Worm (Caenorhabditis elegans): ENCODE measurements around the gene tars-1.

The tars-1 gene

ce11 chrII:11724362-11724761, 28.9 kb upstream of the tars-1 start:
- TF ChIP-seq nhr-11 (tag; optimal IDR thresholded peaks at IDR 0.05) = no peak
- peak; percentile 61 for TF ChIP-seq fkh-10 (GFP tag; optimal IDR thresholded peaks at IDR 0.05)
- no peak for TF ChIP-seq nhr-90 (tag; optimal IDR thresholded peaks at IDR 0.05; ENCODE audit: poor library complexity)
- TF ChIP-seq nhr-28 (tag; optimal IDR thresholded peaks at IDR 0.05) = no peak
- no peak for TF ChIP-seq mab-9 (GFP tag; IDR thresholded peaks at IDR 0.05)
- TF ChIP-seq hlh-4 (tag; optimal IDR thresholded peaks at IDR 0.05) = no peak
- TF ChIP-seq snu-23 (GFP tag; optimal IDR thresholded peaks at IDR 0.05) = peak; percentile 79
- TF ChIP-seq lin-35 (GFP tag; optimal IDR thresholded peaks at IDR 0.05) = peak; percentile 27 to 52
- TF ChIP-seq lin-14 (GFP tag; optimal IDR thresholded peaks at IDR 0.05) = peak; percentile 89
- TF ChIP-seq irx-1 (tag; optimal IDR thresholded peaks at IDR 0.05) = peak; percentile 29
- no peak for TF ChIP-seq ceh-63 (GFP tag; optimal IDR thresholded peaks at IDR 0.05)
- peak; percentile 39 for TF ChIP-seq rnt-1 (tag; optimal IDR thresholded peaks at IDR 0.05)
- no peak for TF ChIP-seq isw-1 (GFP tag; IDR thresholded peaks at IDR 0.05)
- TF ChIP-seq mdl-1 (tag; optimal IDR thresholded peaks at IDR 0.05) = no peak
- no peak for TF ChIP-seq aha-1 (tag; optimal IDR thresholded peaks at IDR 0.05)
- peak; percentile 72 for TF ChIP-seq nhr-71 (tag; optimal IDR thresholded peaks at IDR 0.05)
- no peak for TF ChIP-seq elt-3 (tag; optimal IDR thresholded peaks at IDR 0.05)
- peak in 1 of 3 experiments; percentile 41 for TF ChIP-seq ceh-82 (tag; optimal IDR thresholded peaks at IDR 0.05)
- no peak for TF ChIP-seq fkh-8 (tag; optimal IDR thresholded peaks at IDR 0.05)
- no peak for TF ChIP-seq zag-1 (tag; optimal IDR thresholded peaks at IDR 0.05)
- TF ChIP-seq sox-4 (tag; optimal IDR thresholded peaks at IDR 0.05) = no peak
- TF ChIP-seq skn-1 (tag; optimal IDR thresholded peaks at IDR 0.05) = peak; percentile 14
- no peak for TF ChIP-seq C04F5.9 (tag; optimal IDR thresholded peaks at IDR 0.05)
- TF ChIP-seq unc-86 (tag; optimal IDR thresholded peaks at IDR 0.05) = no peak
- TF ChIP-seq unc-98 (GFP tag; IDR thresholded peaks at IDR 0.05) = no peak
- peak in 2 of 3 experiments; percentile 4 to 41 for TF ChIP-seq dpl-1 (GFP tag; optimal IDR thresholded peaks at IDR 0.05)
- peak; percentile 50 for TF ChIP-seq nhr-47 (tag; optimal IDR thresholded peaks at IDR 0.05)
- TF ChIP-seq nhr-85 (tag) = peak; percentile 57
- TF ChIP-seq ama-1 (optimal IDR thresholded peaks at IDR 0.05) = no peak
- TF ChIP-seq sptf-1 (tag; optimal IDR thresholded peaks at IDR 0.05) = no peak
- TF ChIP-seq fkh-4 (tag; optimal IDR thresholded peaks at IDR 0.05; ENCODE audit: borderline replicate concordance) = no peak
- TF ChIP-seq swsn-7 (tag; optimal IDR thresholded peaks at IDR 0.05) = peak; percentile 51
- peak; percentile 38 for TF ChIP-seq dsc-1 (tag; optimal IDR thresholded peaks at IDR 0.05)
- TF ChIP-seq nhr-20 (tag; optimal IDR thresholded peaks at IDR 0.05) = peak; percentile 77
- TF ChIP-seq Y116A8C.19 (tag; optimal IDR thresholded peaks at IDR 0.05; ENCODE audit: borderline replicate concordance) = no peak
- TF ChIP-seq aly-2 (tag; optimal IDR thresholded peaks at IDR 0.05) = no peak
- TF ChIP-seq hpl-2 (GFP tag; optimal IDR thresholded peaks at IDR 0.05) = no peak
- TF ChIP-seq efl-1 (optimal IDR thresholded peaks at IDR 0.05) = peak; percentile 27 to 38
- TF ChIP-seq efl-1 (GFP tag; optimal IDR thresholded peaks at IDR 0.05 in 1 of 2) = peak in 1 of 2 experiments; percentile 43
- TF ChIP-seq unc-62 (GFP tag; optimal IDR thresholded peaks at IDR 0.05) = no peak
- peak; percentile 1 for TF ChIP-seq ces-1 (GFP tag; optimal IDR thresholded peaks at IDR 0.05)
- TF ChIP-seq nhr-84 (tag; optimal IDR thresholded peaks at IDR 0.05) = no peak
- no peak for TF ChIP-seq C16A3.4 (tag; optimal IDR thresholded peaks at IDR 0.05)
- no peak for TF ChIP-seq pax-3 (tag; optimal IDR thresholded peaks at IDR 0.05)
- no peak for TF ChIP-seq ceh-88 (GFP tag; IDR thresholded peaks at IDR 0.05)
- TF ChIP-seq pag-3 (tag; optimal IDR thresholded peaks at IDR 0.05; ENCODE audit: borderline replicate concordance, insufficient read depth) = no peak
- peak; percentile 44 for TF ChIP-seq xbp-1 (tag; optimal IDR thresholded peaks at IDR 0.05)
- TF ChIP-seq mep-1 (tag; optimal IDR thresholded peaks at IDR 0.05) = peak; percentile 48
- TF ChIP-seq egl-13 (tag; optimal IDR thresholded peaks at IDR 0.05) = peak; percentile 3
- peak; percentile 23 to 44 for TF ChIP-seq lsy-2 (tag; optimal IDR thresholded peaks at IDR 0.05)
- TF ChIP-seq nhr-19 (GFP tag; conservative IDR thresholded peaks at IDR 0.05) = peak; percentile 61
- TF ChIP-seq nhr-77 (tag; optimal IDR thresholded peaks at IDR 0.05) = no peak
- peak; percentile 59 for TF ChIP-seq blmp-1 (tag; optimal IDR thresholded peaks at IDR 0.05)
- peak; percentile 43 for TF ChIP-seq tbx-2 (tag; optimal IDR thresholded peaks at IDR 0.05)
